Worm (Caenorhabditis elegans) whole organism, young adult: Measurements from ENCODE around the gene ZK1290.1.

Experiments
- K11D2.4 ChIP-seq: fragments of 200-800 bp; sonication (Bioruptor generic); IDR thresholded peaks from 2 replicates; pipeline ENCODE4 v1.3.6; 2022; ENCODE audit warnings: missing genetic modification reagents, missing genetic modification characterization, missing compliant biosample characterization
- ceh-58 ChIP-seq: fragments of 200-800 bp; sonication (Bioruptor generic); IDR thresholded peaks from 2 replicates; pipeline ENCODE4 v1.3.6; 2022; ENCODE audit warnings: missing genetic modification characterization, missing compliant biosample characterization

DNA sequence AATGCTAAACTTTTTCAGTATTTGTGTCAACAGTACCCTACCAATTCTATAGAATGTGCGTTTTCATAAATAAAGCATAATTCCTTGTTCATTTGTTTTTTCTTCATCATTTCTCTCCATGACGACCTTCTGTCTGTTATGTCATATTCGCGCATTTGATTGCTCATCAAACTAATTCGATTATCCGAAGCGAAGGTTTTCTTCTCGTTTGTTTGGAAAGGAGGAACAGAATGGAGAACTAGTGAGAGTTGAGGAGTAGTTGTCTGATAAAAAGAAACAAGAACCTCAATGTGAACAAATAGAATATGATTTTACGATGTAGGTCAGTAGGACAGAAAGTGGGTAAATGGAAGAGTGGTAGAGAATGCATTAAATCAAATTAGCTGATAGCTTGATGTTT lies 1.1 kb downstream of the ZK1290.1 start:
- no peak for TF ChIP-seq K11D2.4
- TF ChIP-seq ceh-58 (GFP tag; lab: Robert Waterston, UW), result no peak
